Worm (Caenorhabditis elegans) whole organism, L3 larva: ENCODE data around the gene eri-9.

ENCODE experiments used
- ceh-82 ChIP-seq: fragments of 150-350 bp; optimal IDR thresholded peaks from 2 replicates; lab custom pipeline; 2014; ENCODE audit warnings: missing biosample characterization, missing genetic modification characterization
- lin-15B ChIP-seq: fragments of 150-350 bp; optimal IDR thresholded peaks from 2 replicates; lab custom pipeline; 2014; ENCODE audit warnings: missing biosample characterization, missing genetic modification characterization
- lin-39 ChIP-seq: fragments of 150-350 bp; optimal IDR thresholded peaks from 2 replicates; lab custom pipeline; 2018; ENCODE audit warnings: missing biosample characterization, missing genetic modification reagents, missing genetic modification characterization
- nhr-23 ChIP-seq: fragments of 150-350 bp; optimal IDR thresholded peaks from 2 replicates; lab custom pipeline; 2014; ENCODE audit warnings: missing biosample characterization, missing genetic modification reagents, missing genetic modification characterization
- nhr-237 ChIP-seq: fragments of 150-350 bp; optimal IDR thresholded peaks from 2 replicates; lab custom pipeline; 2014; ENCODE audit warnings: missing biosample characterization, missing genetic modification characterization
- nhr-25 ChIP-seq: sonication (generic microtip); optimal IDR thresholded peaks from 2 replicates; lab custom pipeline; 2017; ENCODE audit warnings: missing biosample characterization, missing genetic modification characterization
- unc-39 ChIP-seq: sonication (generic microtip); optimal IDR thresholded peaks from 4 replicates; lab custom pipeline; 2017; ENCODE audit warnings: missing biosample characterization, missing genetic modification characterization
- unc-62 ChIP-seq: fragments of 150-350 bp; sonication (generic microtip); optimal IDR thresholded peaks from 4 replicates; lab custom pipeline; 2014; ENCODE audit warnings: missing biosample characterization, missing genetic modification reagents, missing genetic modification characterization

- TF ChIP-seq nhr-237 (tag; lab: Kevin White, UChicago) (no peak), nhr-23 (tag; lab: Kevin White, UChicago) (no peak), lin-15B (tag; lab: Kevin White, UChicago) (no peak), ceh-82 (tag; lab: Kevin White, UChicago) (no peak), unc-62 (GFP tag; lab: Kevin White, UChicago) (no peak), lin-39 (tag; lab: Kevin White, UChicago) (no peak), nhr-25 (tag; lab: Kevin White, UChicago) (no peak), unc-39 (tag; lab: Kevin White, UChicago) (no peak)
Measured at ce11 chrIII:4893540-4893939, 38.7 kb upstream of the eri-9 start, which contains the start of gene F26F4.6.
